Fruit fly (Drosophila melanogaster): ENCODE results near the gene CG15824.

CG15824 gene

DNA sequence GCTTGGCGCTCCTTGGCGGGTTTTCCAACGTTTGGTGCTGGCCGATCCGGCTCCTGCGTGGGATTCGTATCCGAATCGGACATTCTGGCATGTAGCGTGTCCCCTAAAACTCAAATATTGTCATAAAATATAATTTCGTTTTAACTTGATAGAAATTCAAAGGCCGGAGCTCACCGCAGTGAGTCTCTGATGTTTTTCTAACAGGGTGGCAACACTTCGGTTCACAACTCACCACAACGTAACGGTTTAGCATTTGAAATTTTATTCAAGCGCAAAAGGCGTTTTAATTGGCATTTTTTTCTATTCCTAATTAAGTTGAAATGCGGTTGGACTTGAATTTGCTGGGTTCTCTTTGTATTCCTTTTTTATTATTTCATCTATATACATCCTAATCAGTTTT, at the start of gene CG15824 (continued):
- no peak for TF ChIP-seq pita (GFP tag; optimal IDR thresholded peaks at IDR 0.05)
- no peak for TF ChIP-seq Xbp1 (GFP tag; optimal IDR thresholded peaks at IDR 0.05)
- no peak for TF ChIP-seq CG6791 (GFP tag; IDR thresholded peaks at IDR 0.05; ENCODE audit: partially characterized antibody)
- TF ChIP-seq NfI (GFP tag; optimal IDR thresholded peaks at IDR 0.05): no peak
- 0 out of 2 replicates have a peak, but pooled peaks have one; percentile 6 for TF ChIP-seq CG3847 (GFP tag; IDR thresholded peaks at IDR 0.05)
- TF ChIP-seq Sry-β (GFP tag; optimal IDR thresholded peaks at IDR 0.05): no peak
- no peak for TF ChIP-seq Sox102F (GFP tag; optimal IDR thresholded peaks at IDR 0.05)

dm6 chr2L:922660-923059, 37.7 kb upstream of the CG15824 start, which contains the start of gene Tmtc2:
Gene Tmtc2 (plus strand): TSS chr2L:922793.
- TF ChIP-seq Dbx (GFP tag; IDR thresholded peaks at IDR 0.05) (0 out of 3 replicates have a peak, but pooled peaks have one; percentile 8), chm (GFP tag; IDR thresholded peaks at IDR 0.05) (peak; percentile 67; the same call in 1 of the 2 replicates), CG18599 (GFP tag; optimal IDR thresholded peaks at IDR 0.05) (peak; percentile 5), CG12219 (GFP tag; optimal IDR thresholded peaks at IDR 0.05) (no peak), Med (GFP tag) (peak; percentile 61), abd-A (tag; optimal IDR thresholded peaks at IDR 0.05) (peak; percentile 33), Nf-YC (tag; optimal IDR thresholded peaks at IDR 0.05) (peak; percentile 24), ewg (GFP tag; optimal IDR thresholded peaks at IDR 0.05) (peak; percentile 75), Deaf1 (tag; optimal IDR thresholded peaks at IDR 0.05) (peak; percentile 95), CG12942 (GFP tag; optimal IDR thresholded peaks at IDR 0.05) (no peak), fu2 (GFP tag; optimal IDR thresholded peaks at IDR 0.05) (no peak), Hey (tag; optimal IDR thresholded peaks at IDR 0.05) (no peak), cg (GFP tag; optimal IDR thresholded peaks at IDR 0.05) (peak; percentile 6), Jarid2 (GFP tag; optimal IDR thresholded peaks at IDR 0.05) (peak; percentile 50), CG12155 (GFP tag; optimal IDR thresholded peaks at IDR 0.05) (peak; percentile 67)

DNA sequence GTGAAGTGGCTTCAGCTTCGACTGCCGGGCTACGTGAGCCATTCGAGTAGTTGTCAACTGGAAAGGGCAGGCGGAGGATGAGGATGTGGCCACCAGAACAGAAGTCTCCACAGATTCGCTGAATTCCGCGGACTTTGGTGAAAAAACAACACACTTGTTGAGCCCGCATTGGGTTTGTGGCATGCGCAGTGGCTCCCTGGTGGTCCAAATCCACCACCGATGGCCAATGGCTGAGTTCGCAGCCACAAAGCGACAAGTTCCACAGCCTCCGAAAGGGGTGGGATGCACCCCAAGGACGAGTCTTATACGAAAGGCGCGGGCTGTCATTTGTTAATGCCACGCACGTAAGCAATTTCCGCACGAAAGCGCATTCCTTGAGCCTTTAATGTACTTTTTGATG, 33.8 kb upstream of the CG15824 start:
- TF ChIP-seq CG10321 (GFP tag; IDR thresholded peaks at IDR 0.05): no peak
- TF ChIP-seq nerfin-1 (tag; optimal IDR thresholded peaks at IDR 0.05): peak; percentile 0
- peak; percentile 65 for TF ChIP-seq Nf-YC (tag; optimal IDR thresholded peaks at IDR 0.05)
- TF ChIP-seq CG12236 (GFP tag; optimal IDR thresholded peaks at IDR 0.05): no peak
- no peak for TF ChIP-seq Asciz (GFP tag; optimal IDR thresholded peaks at IDR 0.05)
- peak; percentile 95 for TF ChIP-seq scrt (GFP tag; optimal IDR thresholded peaks at IDR 0.05)
- TF ChIP-seq ewg (GFP tag; optimal IDR thresholded peaks at IDR 0.05): peak; percentile 69

DNA sequence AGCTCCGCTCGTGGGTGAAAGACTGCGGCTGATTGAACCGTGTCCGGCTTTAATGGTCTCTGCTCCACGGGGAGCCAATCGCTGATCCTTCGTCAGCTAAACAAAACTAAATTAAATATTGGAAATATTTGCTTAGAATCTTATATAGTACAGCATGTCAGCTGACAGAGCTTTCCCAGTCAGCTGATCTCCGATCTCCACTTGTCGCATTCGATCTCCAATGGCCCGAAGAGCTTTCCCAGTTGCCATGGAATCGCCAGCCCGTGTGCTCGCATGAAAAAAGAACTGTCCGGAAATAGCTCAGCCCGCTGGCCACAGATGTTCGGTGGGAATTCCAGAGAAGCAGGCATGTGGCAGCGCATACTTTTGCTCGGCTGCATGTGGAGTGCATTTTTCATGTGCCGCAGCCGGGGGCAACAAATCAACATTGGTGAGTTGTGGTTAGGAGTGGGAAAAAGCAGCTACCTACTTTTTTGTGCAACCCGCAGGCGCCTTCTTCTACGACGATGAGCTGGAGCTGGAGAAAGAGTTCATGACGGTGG, 29.0 kb upstream of the CG15824 start, which contains the start of gene GluRIIC:
GluRIIC (plus strand) TSS at position 237 of the 542 bp plus-strand sequence.
- TF ChIP-seq danr (GFP tag; IDR thresholded peaks at IDR 0.05) (no peak), Taf1 (GFP tag; IDR thresholded peaks at IDR 0.05) (no peak), CG7357 (GFP tag; IDR thresholded peaks at IDR 0.05) (0 out of 3 replicates have a peak, but pooled peaks have one; percentile 12), nerfin-2 (GFP tag; IDR thresholded peaks at IDR 0.05; ENCODE audit: partially characterized antibody) (no peak), sd (tag; optimal IDR thresholded peaks at IDR 0.05) (peak; percentile 40), sug (tag; optimal IDR thresholded peaks at IDR 0.05) (no peak), pzg (GFP tag; optimal IDR thresholded peaks at IDR 0.05) (no peak), ara (GFP tag; IDR thresholded peaks at IDR 0.05) (no peak), CrebB (tag; optimal IDR thresholded peaks at IDR 0.05) (no peak), CG1647 (GFP tag; optimal IDR thresholded peaks at IDR 0.05) (no peak), crp (GFP tag; optimal IDR thresholded peaks at IDR 0.05) (peak in 1 of 2 experiments; percentile 53), cato (GFP tag; optimal IDR thresholded peaks at IDR 0.05; ENCODE audit: borderline replicate concordance) (no peak), pros (GFP tag; optimal IDR thresholded peaks at IDR 0.05) (no peak), Awh (GFP tag; IDR thresholded peaks at IDR 0.05) (peak; percentile 12; the same call in 1 of the 2 replicates), luna (GFP tag; optimal IDR thresholded peaks at IDR 0.05) (no peak), ttk (GFP tag; IDR thresholded peaks at IDR 0.05) (no peak), Chrac-16 (GFP tag; optimal IDR thresholded peaks at IDR 0.05) (no peak), CG2889 (GFP tag; IDR thresholded peaks at IDR 0.05) (no peak), Hr78 (GFP tag; optimal IDR thresholded peaks at IDR 0.05) (no peak)
